Fruit fly (Drosophila melanogaster) whole organism, embryonic: ENCODE measurements around the gene CG13404.

Experiments used
- Asciz ChIP-seq: fragments of 200-800 bp; sonication (Bioruptor generic); optimal IDR thresholded peaks from 2 replicates; lab custom pipeline; 2017; ENCODE audit warnings: missing biosample characterization, mild to moderate bottlenecking, missing genetic modification characterization, missing genetic modification reagents
- Atf-2 ChIP-seq: fragments of 200-800 bp; sonication (Bioruptor generic); optimal IDR thresholded peaks from 2 replicates; lab custom pipeline; 2016; ENCODE audit warnings: missing biosample characterization, missing genetic modification characterization
- Atf6 ChIP-seq: fragments of 200-800 bp; sonication (Bioruptor generic); IDR thresholded peaks from 2 replicates; pipeline ENCODE4 v1.3.6; 2022; ENCODE audit warnings: missing biosample characterization, missing genetic modification characterization
- Awh ChIP-seq: fragments of 200-800 bp; sonication (Bioruptor generic); IDR thresholded peaks from 2 replicates; pipeline ENCODE4, ENCODE4 v1.3.6; 2022; ENCODE audit warnings: missing biosample characterization, missing genetic modification characterization
- B-H1 ChIP-seq: fragments of 200-800 bp; sonication (Bioruptor generic); IDR thresholded peaks from 3 replicates; pipeline ENCODE4 v1.3.6; 2022; ENCODE audit warnings: missing biosample characterization, missing genetic modification characterization
- Blimp-1 ChIP-seq: fragments of 200-800 bp; sonication (Bioruptor generic); optimal IDR thresholded peaks from 3 replicates; lab custom pipeline; 2018; ENCODE audit warnings: missing biosample characterization, missing genetic modification characterization, mild to moderate bottlenecking, moderate library complexity, missing genetic modification reagents
- BtbVII ChIP-seq: fragments of 200-800 bp; sonication (Bioruptor generic); optimal IDR thresholded peaks from 3 replicates; lab custom pipeline; 2017; ENCODE audit warnings: missing biosample characterization, mild to moderate bottlenecking, missing genetic modification characterization
- CG10209 ChIP-seq: fragments of 200-800 bp; sonication (Bioruptor generic); optimal IDR thresholded peaks from 3 replicates; lab custom pipeline; 2017; ENCODE audit warnings: missing biosample characterization, mild to moderate bottlenecking, missing genetic modification characterization, missing genetic modification reagents
- CG1024 ChIP-seq: fragments of 200-800 bp; sonication (Bioruptor generic); IDR thresholded peaks from 2 replicates; pipeline ENCODE4 v1.3.6; 2022; ENCODE audit warnings: missing biosample characterization, missing genetic modification characterization
- CG10462 ChIP-seq: fragments of 200-800 bp; sonication (Bioruptor generic); optimal IDR thresholded peaks from 2 replicates; lab custom pipeline; 2016; ENCODE audit warnings: missing biosample characterization, missing genetic modification characterization
- CG10543 ChIP-seq: fragments of 200-800 bp; sonication (Bioruptor generic); optimal IDR thresholded peaks from 3 replicates; lab custom pipeline; 2017; ENCODE audit warnings: missing biosample characterization, mild to moderate bottlenecking, missing genetic modification characterization, moderate library complexity
- CG10979 ChIP-seq: fragments of 200-800 bp; sonication (Bioruptor generic); optimal IDR thresholded peaks from 2 replicates; lab custom pipeline; 2018; ENCODE audit warnings: missing biosample characterization, mild to moderate bottlenecking, missing genetic modification characterization, moderate library complexity
- CG12155 ChIP-seq: fragments of 200-800 bp; sonication (Bioruptor generic); optimal IDR thresholded peaks from 3 replicates; lab custom pipeline; 2016; ENCODE audit warnings: missing biosample characterization, missing genetic modification characterization
- CG13775 ChIP-seq: fragments of 200-800 bp; sonication (Bioruptor generic); optimal IDR thresholded peaks from 3 replicates; lab custom pipeline; 2017; ENCODE audit warnings: missing biosample characterization, mild to moderate bottlenecking, missing genetic modification characterization
- CG17186 ChIP-seq: fragments of 200-800 bp; sonication (Bioruptor generic); optimal IDR thresholded peaks from 3 replicates; lab custom pipeline; 2017; ENCODE audit warnings: missing biosample characterization, missing genetic modification reagents, missing genetic modification characterization
- CG18262 ChIP-seq: fragments of 200-800 bp; optimal IDR thresholded peaks from 3 replicates; lab custom pipeline; 2019; ENCODE audit warnings: missing biosample characterization, mild to moderate bottlenecking, missing genetic modification characterization, moderate library complexity
- CG18476 ChIP-seq: fragments of 200-800 bp; sonication (Bioruptor generic); optimal IDR thresholded peaks from 2 replicates; lab custom pipeline; 2016; ENCODE audit warnings: missing biosample characterization, mild to moderate bottlenecking, missing genetic modification characterization
- CG2120 ChIP-seq: fragments of 200-800 bp; sonication (Bioruptor generic); optimal IDR thresholded peaks from 3 replicates; lab custom pipeline; 2016; ENCODE audit warnings: missing biosample characterization, missing genetic modification characterization
- CG2889 ChIP-seq: fragments of 200-800 bp; sonication (Bioruptor generic); IDR thresholded peaks from 3 replicates; pipeline ENCODE4 v1.3.6; 2022; ENCODE audit warnings: missing biosample characterization, missing genetic modification characterization
- CG33213 ChIP-seq: fragments of 200-800 bp; sonication (Bioruptor generic); optimal IDR thresholded peaks from 3 replicates; lab custom pipeline; 2016; ENCODE audit warnings: missing biosample characterization, missing genetic modification characterization
- CG3726 ChIP-seq: fragments of 200-800 bp; sonication (Bioruptor generic); IDR thresholded peaks from 3 replicates; pipeline ENCODE4, ENCODE4 v1.3.6; 2022; ENCODE audit warnings: missing biosample characterization, missing genetic modification characterization
- CG43689 ChIP-seq: fragments of 200-800 bp; sonication (Bioruptor generic); IDR thresholded peaks from 2 replicates; pipeline ENCODE4 v1.3.6; 2022; ENCODE audit warnings: missing biosample characterization, missing genetic modification characterization
- CG4854 ChIP-seq: fragments of 200-800 bp; sonication (Bioruptor generic); optimal IDR thresholded peaks from 2 replicates; lab custom pipeline; 2016; ENCODE audit warnings: missing biosample characterization, missing genetic modification characterization, inconsistent platforms
- CG6689 ChIP-seq: fragments of 200-800 bp; sonication (Bioruptor generic); IDR thresholded peaks from 2 replicates; pipeline ENCODE4 v1.3.6; 2022; ENCODE audit warnings: missing biosample characterization, missing genetic modification characterization
- CG7357 ChIP-seq: fragments of 200-800 bp; sonication (Bioruptor generic); IDR thresholded peaks from 3 replicates; pipeline ENCODE4 v1.3.6; 2022; ENCODE audit warnings: missing biosample characterization, missing genetic modification characterization
- CG7786 ChIP-seq: fragments of 200-800 bp; sonication (Bioruptor generic); optimal IDR thresholded peaks from 2 replicates; lab custom pipeline; 2016; ENCODE audit warnings: missing biosample characterization, missing genetic modification characterization
- CG8924 ChIP-seq: fragments of 200-800 bp; optimal IDR thresholded peaks from 3 replicates; lab custom pipeline; 2019; ENCODE audit warnings: missing biosample characterization, mild to moderate bottlenecking, missing genetic modification characterization, moderate library complexity
- Dek ChIP-seq: fragments of 200-800 bp; sonication (Bioruptor generic); optimal IDR thresholded peaks from 3 replicates; lab custom pipeline; 2019; ENCODE audit warnings: missing biosample characterization, mild to moderate bottlenecking, missing genetic modification characterization, moderate library complexity
- Dip3 ChIP-seq: fragments of 200-800 bp; sonication (Bioruptor generic); optimal IDR thresholded peaks from 3 replicates; lab custom pipeline; 2016; ENCODE audit warnings: missing biosample characterization, missing genetic modification characterization
- H2.0 ChIP-seq: fragments of 200-800 bp; sonication (Bioruptor generic); IDR thresholded peaks from 2 replicates; pipeline ENCODE4 v1.3.6; 2022; ENCODE audit warnings: missing biosample characterization, missing genetic modification characterization
- HHEX ChIP-seq: fragments of 200-800 bp; sonication (Bioruptor generic); optimal IDR thresholded peaks from 3 replicates; lab custom pipeline; 2017; ENCODE audit warnings: missing biosample characterization, mild to moderate bottlenecking, missing genetic modification characterization, missing genetic modification reagents
- Hey ChIP-seq: fragments of 200-800 bp; sonication (Bioruptor generic); optimal IDR thresholded peaks from 3 replicates; lab custom pipeline; 2018; ENCODE audit warnings: missing biosample characterization, mild to moderate bottlenecking, missing genetic modification characterization
- NC2α ChIP-seq: fragments of 200-800 bp; sonication (Bioruptor generic); optimal IDR thresholded peaks from 2 replicates; lab custom pipeline; 2016; ENCODE audit warnings: missing biosample characterization, missing genetic modification characterization
- Optix ChIP-seq: fragments of 200-800 bp; sonication (Bioruptor generic); IDR thresholded peaks from 3 replicates; pipeline ENCODE4 v1.3.6; 2022; ENCODE audit warnings: missing biosample characterization, missing genetic modification characterization
- Pdp1 ChIP-seq, 2 experiments: fragments of 200-800 bp; sonication (Bioruptor generic); optimal IDR thresholded peaks; 3 replicates each; lab custom pipeline; 2016; ENCODE audit warnings: missing biosample characterization in 2 of 2, missing genetic modification characterization in 2 of 2, mild to moderate bottlenecking in 1 of 2, moderate library complexity in 1 of 2
- Sox100B ChIP-seq: fragments of 200-800 bp; sonication (Bioruptor generic); optimal IDR thresholded peaks from 3 replicates; lab custom pipeline; 2018; ENCODE audit warnings: missing biosample characterization, mild to moderate bottlenecking, missing genetic modification characterization
- TFAM ChIP-seq: fragments of 200-800 bp; sonication (Bioruptor generic); optimal IDR thresholded peaks from 2 replicates; lab custom pipeline; 2017; ENCODE audit warnings: missing biosample characterization, missing genetic modification characterization, inconsistent platforms
- az2 ChIP-seq: fragments of 200-800 bp; sonication (Bioruptor generic); optimal IDR thresholded peaks from 3 replicates; lab custom pipeline; 2016; ENCODE audit warnings: missing biosample characterization, missing genetic modification characterization
- chm ChIP-seq: fragments of 200-800 bp; sonication (Bioruptor generic); IDR thresholded peaks from 2 replicates; pipeline ENCODE4 v1.3.6; 2022; ENCODE audit warnings: missing biosample characterization, missing genetic modification characterization
- hb ChIP-seq: fragments of 200-800 bp; sonication (Bioruptor generic); IDR thresholded peaks from 3 replicates; pipeline ENCODE4 v1.3.6; 2022; ENCODE audit warnings: missing biosample characterization, missing genetic modification characterization; ENCODE audit not compliant: partially characterized antibody
- mam ChIP-seq: fragments of 200-800 bp; sonication (Bioruptor generic); optimal IDR thresholded peaks from 3 replicates; lab custom pipeline; 2016; ENCODE audit warnings: missing biosample characterization, missing genetic modification characterization
- pho ChIP-seq: fragments of 200-800 bp; sonication (Bioruptor generic); optimal IDR thresholded peaks from 2 replicates; lab custom pipeline; 2016; ENCODE audit warnings: missing biosample characterization, missing genetic modification characterization
- pros ChIP-seq: fragments of 200-800 bp; sonication (Bioruptor generic); optimal IDR thresholded peaks from 3 replicates; lab custom pipeline; 2019; ENCODE audit warnings: missing biosample characterization, mild to moderate bottlenecking, missing genetic modification characterization, moderate library complexity
- ranshi ChIP-seq: fragments of 200-800 bp; sonication (Bioruptor generic); IDR thresholded peaks from 2 replicates; pipeline ENCODE4 v1.3.6; 2022; ENCODE audit warnings: missing biosample characterization, missing genetic modification characterization
- repo ChIP-seq: fragments of 200-800 bp; sonication (Bioruptor generic); optimal IDR thresholded peaks from 2 replicates; lab custom pipeline; 2016; ENCODE audit warnings: missing biosample characterization, missing genetic modification characterization
- sd ChIP-seq: fragments of 200-800 bp; sonication (Bioruptor generic); optimal IDR thresholded peaks from 3 replicates; lab custom pipeline; 2018; ENCODE audit warnings: missing biosample characterization, mild to moderate bottlenecking, missing genetic modification characterization, moderate library complexity
- slou ChIP-seq: fragments of 200-800 bp; sonication (Bioruptor generic); optimal IDR thresholded peaks from 3 replicates; lab custom pipeline; 2016; ENCODE audit warnings: missing biosample characterization, missing genetic modification characterization
- slp2 ChIP-seq: fragments of 200-800 bp; sonication (Bioruptor generic); optimal IDR thresholded peaks from 2 replicates; lab custom pipeline; 2016; ENCODE audit warnings: missing biosample characterization, missing genetic modification characterization
- trh ChIP-seq: fragments of 200-800 bp; sonication (Bioruptor generic); optimal IDR thresholded peaks from 2 replicates; lab custom pipeline; 2016; ENCODE audit warnings: missing biosample characterization, missing genetic modification characterization
- wek ChIP-seq: fragments of 200-800 bp; sonication (Bioruptor generic); optimal IDR thresholded peaks from 3 replicates; lab custom pipeline; 2018; ENCODE audit warnings: missing biosample characterization, mild to moderate bottlenecking, missing genetic modification characterization, moderate library complexity
- zfh2 ChIP-seq: fragments of 200-800 bp; sonication (Bioruptor generic); optimal IDR thresholded peaks from 2 replicates; lab custom pipeline; 2016; ENCODE audit warnings: missing biosample characterization, missing genetic modification characterization

Gene CG13404

dm6 chrX:14237873-14238394 lies 28.1 kb downstream of the CG13404 start, which contains the start of the genes Fbxl4 and Dus2 (continued):
- peak; percentile 83 for TF ChIP-seq Awh (GFP tag; lab: Robert Waterston, UW)
- peak; percentile 95 for TF ChIP-seq chm (GFP tag; lab: Robert Waterston, UW)
- TF ChIP-seq NC2α (GFP tag; lab: Kevin White, UChicago), result peak; percentile 63
- TF ChIP-seq wek (GFP tag; lab: Kevin White, UChicago), result peak; percentile 27
- peak; percentile 84 for TF ChIP-seq Dek (tag; lab: Kevin White, UChicago)
- peak; percentile 87 for TF ChIP-seq CG1024 (GFP tag; lab: Robert Waterston, UW)
- peak; percentile 88 for TF ChIP-seq Atf-2 (GFP tag; lab: Kevin White, UChicago)
- TF ChIP-seq hb, result no peak; the same call in 2 of the 3 replicates
- TF ChIP-seq H2.0 (GFP tag; lab: Robert Waterston, UW), result peak; percentile 91
- no peak for TF ChIP-seq pros (GFP tag; lab: Kevin White, UChicago)
- TF ChIP-seq Hey, result peak; percentile 48
- peak; percentile 83 for TF ChIP-seq repo (GFP tag; lab: Kevin White, UChicago)
- TF ChIP-seq TFAM, result peak; percentile 62
- peak; percentile 93 for TF ChIP-seq CG8924 (tag; lab: Kevin White, UChicago)
- peak; percentile 96 for TF ChIP-seq CG13775 (GFP tag; lab: Kevin White, UChicago)
- peak; percentile 76 for TF ChIP-seq Asciz (GFP tag; lab: Kevin White, UChicago)
- TF ChIP-seq Dip3 (GFP tag; lab: Kevin White, UChicago), result peak; percentile 90
- TF ChIP-seq B-H1 (GFP tag; lab: Robert Waterston, UW), result peak; percentile 79
- peak; percentile 91 for TF ChIP-seq CG18262
- peak; percentile 89 for TF ChIP-seq ranshi (GFP tag; lab: Robert Waterston, UW)
- peak; percentile 91 for TF ChIP-seq CG10462 (GFP tag; lab: Kevin White, UChicago)
- TF ChIP-seq CG17186 (GFP tag; lab: Kevin White, UChicago), result peak; percentile 66
- TF ChIP-seq Atf6 (GFP tag; lab: Robert Waterston, UW), result peak; percentile 92
- TF ChIP-seq HHEX (GFP tag; lab: Kevin White, UChicago), result peak; percentile 89
- TF ChIP-seq zfh2 (GFP tag; lab: Kevin White, UChicago), result peak; percentile 94
- peak; percentile 88 for TF ChIP-seq slou (GFP tag; lab: Kevin White, UChicago)
- peak; percentile 78 for TF ChIP-seq CG43689 (GFP tag; lab: Robert Waterston, UW)
- peak; percentile 88 for TF ChIP-seq Blimp-1
- peak; percentile 86 for TF ChIP-seq CG2889 (GFP tag; lab: Robert Waterston, UW)
- peak; percentile 94 for TF ChIP-seq CG10979
- TF ChIP-seq mam (GFP tag; lab: Kevin White, UChicago), result peak; percentile 92
- peak; percentile 91 for TF ChIP-seq Optix
- TF ChIP-seq CG2120 (GFP tag; lab: Kevin White, UChicago), result peak; percentile 96
- TF ChIP-seq CG10543 (GFP tag; lab: Kevin White, UChicago), result peak; percentile 89
- peak; percentile 91 for TF ChIP-seq CG6689 (GFP tag; lab: Robert Waterston, UW)
- TF ChIP-seq CG12155, result peak; percentile 90
- peak; percentile 86 for TF ChIP-seq CG7357
- peak; percentile 94 for TF ChIP-seq pho (GFP tag; lab: Kevin White, UChicago)
- peak; percentile 78 for TF ChIP-seq BtbVII (GFP tag; lab: Kevin White, UChicago)
- peak; percentile 61 for TF ChIP-seq sd
- peak; percentile 86 for TF ChIP-seq CG7786 (GFP tag; lab: Kevin White, UChicago)
- peak; percentile 86 for TF ChIP-seq CG33213 (GFP tag; lab: Kevin White, UChicago)
- TF ChIP-seq slp2 (GFP tag; lab: Kevin White, UChicago), result peak; percentile 88
- peak; percentile 89 for TF ChIP-seq CG4854
- peak; percentile 93 to 96 for TF ChIP-seq Pdp1 (GFP tag; optimal IDR thresholded peaks at IDR 0.05; lab: Kevin White, UChicago)
- peak; percentile 95 for TF ChIP-seq az2
- peak; percentile 92 for TF ChIP-seq CG10209 (GFP tag; lab: Kevin White, UChicago)
- peak; percentile 86; the same call in 2 of the 3 replicates for TF ChIP-seq CG3726 (GFP tag; lab: Robert Waterston, UW)
- peak; percentile 91 for TF ChIP-seq Sox100B (GFP tag; lab: Kevin White, UChicago)
- TF ChIP-seq CG18476, result peak; percentile 91
- TF ChIP-seq trh (GFP tag; lab: Kevin White, UChicago), result peak; percentile 74
